Fruit fly (Drosophila melanogaster): Measurements from ENCODE around the gene Cyp4e3.
A peak's percentile ranks its signal among the peaks of the same experiment; 100 is the strongest.

Gene Cyp4e3

dm6 chr2L:9700454-9700853 is 49.4 kb downstream of the Cyp4e3 start, which contains the start of gene pelo (continued):
- no peak for TF ChIP-seq dsf (GFP tag; optimal IDR thresholded peaks at IDR 0.05; ENCODE audit: borderline replicate concordance)
- TF ChIP-seq Dif (GFP tag; optimal IDR thresholded peaks at IDR 0.05; ENCODE audit: partially characterized antibody): no peak
- TF ChIP-seq Hr83 (GFP tag; optimal IDR thresholded peaks at IDR 0.05; ENCODE audit: poor library complexity, severe bottlenecking): no peak
- peak; percentile 58 for TF ChIP-seq h (GFP tag; optimal IDR thresholded peaks at IDR 0.05)
- no peak for TF ChIP-seq usp (GFP tag; optimal IDR thresholded peaks at IDR 0.05)
- TF ChIP-seq Mio (GFP tag; optimal IDR thresholded peaks at IDR 0.05): no peak
- no peak for TF ChIP-seq Vsx2 (GFP tag; optimal IDR thresholded peaks at IDR 0.05; ENCODE audit: partially characterized antibody)
- TF ChIP-seq Dfd (GFP tag; optimal IDR thresholded peaks at IDR 0.05): no peak
- peak; percentile 59 for TF ChIP-seq psq (GFP tag; optimal IDR thresholded peaks at IDR 0.05)
- peak; percentile 85 for TF ChIP-seq woc (GFP tag; optimal IDR thresholded peaks at IDR 0.05)
- TF ChIP-seq foxo (GFP tag; optimal IDR thresholded peaks at IDR 0.05): peak in 1 of 2 experiments; percentile 68
- TF ChIP-seq ey (GFP tag; optimal IDR thresholded peaks at IDR 0.05): peak; percentile 6

- TF ChIP-seq brk (GFP tag; optimal IDR thresholded peaks at IDR 0.05) (peak; percentile 43), Rel (GFP tag; optimal IDR thresholded peaks at IDR 0.05) (no peak), Rel (tag; optimal IDR thresholded peaks at IDR 0.05) (peak; percentile 63), Hnf4 (GFP tag; optimal IDR thresholded peaks at IDR 0.05) (peak; percentile 14), CG9705 (GFP tag; optimal IDR thresholded peaks at IDR 0.05) (no peak)
Observed at dm6 chr2L:9699615-9700014, 50.3 kb downstream of the Cyp4e3 start, which contains the start of gene hoip. TSS of gene hoip (plus strand) at chr2L:9699791.

- no peak for TF ChIP-seq GATAd (GFP tag; optimal IDR thresholded peaks at IDR 0.05)
- peak; percentile 2 for TF ChIP-seq Hnf4 (GFP tag; optimal IDR thresholded peaks at IDR 0.05)
- no peak for TF ChIP-seq dl (GFP tag; optimal IDR thresholded peaks at IDR 0.05; ENCODE audit: insufficient read depth in 1 of 2, partially characterized antibody in 2 of 2)
- TF ChIP-seq HLH106 (tag; optimal IDR thresholded peaks at IDR 0.05): peak; percentile 30
- TF ChIP-seq Rel (GFP tag; optimal IDR thresholded peaks at IDR 0.05): no peak
- TF ChIP-seq Rel (tag; optimal IDR thresholded peaks at IDR 0.05): peak; percentile 64
- peak; percentile 7 for TF ChIP-seq rgr (GFP tag; optimal IDR thresholded peaks at IDR 0.05)
- TF ChIP-seq Sp1 (GFP tag; optimal IDR thresholded peaks at IDR 0.05): peak; percentile 40
- TF ChIP-seq br (GFP tag; optimal IDR thresholded peaks at IDR 0.05): peak; percentile 13
- no peak for TF ChIP-seq sage (GFP tag; optimal IDR thresholded peaks at IDR 0.05)
- no peak for TF ChIP-seq Hr78 (GFP tag; optimal IDR thresholded peaks at IDR 0.05)
- no peak for TF ChIP-seq tai (GFP tag; optimal IDR thresholded peaks at IDR 0.05)
- TF ChIP-seq CG9705 (GFP tag; optimal IDR thresholded peaks at IDR 0.05): no peak
- TF ChIP-seq Dfd (GFP tag; optimal IDR thresholded peaks at IDR 0.05): no peak
- no peak for TF ChIP-seq woc (GFP tag; optimal IDR thresholded peaks at IDR 0.05)
- TF ChIP-seq Abd-B (GFP tag; optimal IDR thresholded peaks at IDR 0.05): no peak
- no peak for TF ChIP-seq dsf (GFP tag; optimal IDR thresholded peaks at IDR 0.05; ENCODE audit: borderline replicate concordance)
- peak in 1 of 2 experiments; percentile 4 for TF ChIP-seq foxo (GFP tag; optimal IDR thresholded peaks at IDR 0.05)
- no peak for TF ChIP-seq pan (optimal IDR thresholded peaks at IDR 0.05)
- peak; percentile 5 for TF ChIP-seq Hr83 (GFP tag; optimal IDR thresholded peaks at IDR 0.05; ENCODE audit: poor library complexity, severe bottlenecking)
- TF ChIP-seq Mio (GFP tag; optimal IDR thresholded peaks at IDR 0.05): no peak
- TF ChIP-seq ey (GFP tag; optimal IDR thresholded peaks at IDR 0.05): no peak
- no peak for TF ChIP-seq CG32264 (GFP tag; optimal IDR thresholded peaks at IDR 0.05)
- TF ChIP-seq dmrt93B (GFP tag; optimal IDR thresholded peaks at IDR 0.05): peak; percentile 8
- TF ChIP-seq OdsH (GFP tag; optimal IDR thresholded peaks at IDR 0.05): no peak
- TF ChIP-seq fru (GFP tag; optimal IDR thresholded peaks at IDR 0.05): no peak
- no peak for TF ChIP-seq sv (GFP tag; optimal IDR thresholded peaks at IDR 0.05)
- TF ChIP-seq Myc (optimal IDR thresholded peaks at IDR 0.05): no peak
- no peak for TF ChIP-seq jim (GFP tag; optimal IDR thresholded peaks at IDR 0.05)
- TF ChIP-seq Dif (GFP tag; optimal IDR thresholded peaks at IDR 0.05; ENCODE audit: partially characterized antibody): peak; percentile 55
- no peak for TF ChIP-seq N (GFP tag; optimal IDR thresholded peaks at IDR 0.05)
Observed at dm6 chr2L:9698923-9699493, 50.9 kb downstream of the Cyp4e3 start, which contains the start of gene Pka-C1. TSS of gene Pka-C1 (minus strand) at chr2L:9699297.

Data from whole organism, wandering third instar larva.